Fruit fly (Drosophila melanogaster) whole organism, embryonic: ENCODE results near the gene CG31638.

Experiments
- Asciz ChIP-seq: fragments of 200-800 bp; sonication (Bioruptor generic); optimal IDR thresholded peaks from 2 replicates; lab custom pipeline; 2017; ENCODE audit warnings: missing biosample characterization, mild to moderate bottlenecking, missing genetic modification characterization, missing genetic modification reagents
- B-H2 ChIP-seq: fragments of 200-800 bp; sonication (Bioruptor generic); optimal IDR thresholded peaks from 2 replicates; lab custom pipeline; 2018; ENCODE audit warnings: missing biosample characterization, mild to moderate bottlenecking, missing genetic modification characterization
- CG11696 ChIP-seq: fragments of 200-800 bp; sonication (Bioruptor generic); IDR thresholded peaks from 2 replicates; pipeline ENCODE4 v1.3.6; 2022; ENCODE audit warnings: missing biosample characterization, missing genetic modification characterization
- CG13123 ChIP-seq: fragments of 200-800 bp; sonication (Bioruptor generic); optimal IDR thresholded peaks from 2 replicates; lab custom pipeline; 2016; ENCODE audit warnings: missing biosample characterization, missing genetic modification characterization
- CG13424 ChIP-seq: fragments of 200-800 bp; sonication (Bioruptor generic); optimal IDR thresholded peaks from 2 replicates; lab custom pipeline; 2019; ENCODE audit warnings: missing biosample characterization, mild to moderate bottlenecking, missing genetic modification characterization, moderate library complexity
- CG15601 ChIP-seq: fragments of 200-800 bp; sonication (Bioruptor generic); optimal IDR thresholded peaks from 3 replicates; lab custom pipeline; 2019; ENCODE audit warnings: missing biosample characterization, mild to moderate bottlenecking, missing genetic modification characterization, moderate library complexity
- CG15696 ChIP-seq: fragments of 200-800 bp; sonication (Bioruptor generic); optimal IDR thresholded peaks from 2 replicates; lab custom pipeline; 2019; ENCODE audit warnings: missing biosample characterization, mild to moderate bottlenecking, missing genetic modification characterization, moderate library complexity
- CG17802 ChIP-seq: fragments of 200-800 bp; sonication (Bioruptor generic); optimal IDR thresholded peaks from 2 replicates; lab custom pipeline; 2018; ENCODE audit warnings: missing biosample characterization, mild to moderate bottlenecking, missing genetic modification characterization, moderate library complexity
- CG17829 ChIP-seq: fragments of 200-800 bp; optimal IDR thresholded peaks from 2 replicates; lab custom pipeline; 2019; ENCODE audit warnings: missing biosample characterization, mild to moderate bottlenecking, missing genetic modification characterization, moderate library complexity
- CG30020 ChIP-seq: fragments of 200-800 bp; optimal IDR thresholded peaks from 2 replicates; lab custom pipeline; 2019; ENCODE audit warnings: missing biosample characterization, mild to moderate bottlenecking, missing genetic modification characterization, moderate library complexity
- CG32767 ChIP-seq: fragments of 200-800 bp; sonication (Bioruptor generic); IDR thresholded peaks from 2 replicates; pipeline ENCODE4 v1.3.6; 2022; ENCODE audit warnings: missing biosample characterization, missing genetic modification characterization
- CG32772 ChIP-seq: fragments of 200-800 bp; sonication (Bioruptor generic); IDR thresholded peaks from 2 replicates; pipeline ENCODE4 v1.3.6; 2022; ENCODE audit warnings: missing biosample characterization, missing genetic modification characterization
- CG4404 ChIP-seq: fragments of 200-800 bp; sonication (Bioruptor generic); IDR thresholded peaks from 2 replicates; pipeline ENCODE4 v1.3.6; 2022; ENCODE audit warnings: missing biosample characterization, missing genetic modification characterization
- CG4820 ChIP-seq: fragments of 200-800 bp; sonication (Bioruptor generic); optimal IDR thresholded peaks from 3 replicates; lab custom pipeline; 2016; ENCODE audit warnings: missing biosample characterization, missing genetic modification characterization
- CG4854 ChIP-seq: fragments of 200-800 bp; sonication (Bioruptor generic); optimal IDR thresholded peaks from 2 replicates; lab custom pipeline; 2016; ENCODE audit warnings: missing biosample characterization, missing genetic modification characterization, inconsistent platforms
- CG5245 ChIP-seq: fragments of 200-800 bp; sonication (Bioruptor generic); optimal IDR thresholded peaks from 3 replicates; lab custom pipeline; 2016; ENCODE audit warnings: missing biosample characterization, missing genetic modification characterization
- CG8290 ChIP-seq, 3 experiments: fragments of 200-800 bp; sonication (Bioruptor generic); optimal IDR thresholded peaks; 2 replicates each; lab custom pipeline; 2016 to 2019; ENCODE audit warnings: missing biosample characterization in 3 of 3, missing genetic modification characterization in 3 of 3, mild to moderate bottlenecking in 2 of 3, moderate library complexity in 1 of 3
- CG8944 ChIP-seq: fragments of 200-800 bp; sonication (Bioruptor generic); optimal IDR thresholded peaks from 3 replicates; lab custom pipeline; 2016; ENCODE audit warnings: missing biosample characterization, missing genetic modification characterization
- Dfd ChIP-seq, 2 experiments: fragments of >200 bp; optimal IDR thresholded peaks; 2 replicates each; lab custom pipeline; 2017; ENCODE audit warnings: missing biosample characterization in 2 of 2, missing genetic modification characterization in 2 of 2
- Drgx ChIP-seq: fragments of 200-800 bp; sonication (Bioruptor generic); IDR thresholded peaks from 2 replicates; pipeline ENCODE4 v1.3.6; 2022; ENCODE audit warnings: missing biosample characterization, missing genetic modification characterization
- ERR ChIP-seq: fragments of 200-800 bp; sonication (Bioruptor generic); optimal IDR thresholded peaks from 2 replicates; lab custom pipeline; 2016; ENCODE audit warnings: missing biosample characterization, missing genetic modification characterization
- Gug ChIP-seq: fragments of 200-800 bp; sonication (Bioruptor generic); IDR thresholded peaks from 4 replicates; pipeline ENCODE4 v1.3.6; 2022; ENCODE audit warnings: missing biosample characterization, missing genetic modification characterization
- HLH54F ChIP-seq: fragments of 200-800 bp; sonication (Bioruptor generic); optimal IDR thresholded peaks from 3 replicates; lab custom pipeline; 2016; ENCODE audit warnings: missing biosample characterization, missing genetic modification characterization
- Mad ChIP-seq: fragments of 200-800 bp; sonication (Bioruptor generic); optimal IDR thresholded peaks from 2 replicates; lab custom pipeline; 2016; ENCODE audit warnings: missing biosample characterization, missing genetic modification characterization
- NC2α ChIP-seq: fragments of 200-800 bp; sonication (Bioruptor generic); optimal IDR thresholded peaks from 2 replicates; lab custom pipeline; 2016; ENCODE audit warnings: missing biosample characterization, missing genetic modification characterization
- ab ChIP-seq: fragments of 200-800 bp; sonication (Bioruptor generic); optimal IDR thresholded peaks from 2 replicates; lab custom pipeline; 2016; ENCODE audit warnings: missing biosample characterization, missing genetic modification characterization
- bcd ChIP-seq: fragments of 200-800 bp; sonication (Bioruptor generic); optimal IDR thresholded peaks from 2 replicates; lab custom pipeline; 2017; ENCODE audit warnings: missing biosample characterization, mild to moderate bottlenecking, missing genetic modification characterization
- cas ChIP-seq: fragments of 200-800 bp; sonication (Bioruptor generic); IDR thresholded peaks from 2 replicates; pipeline ENCODE4 v1.3.6; 2022; ENCODE audit warnings: missing biosample characterization, missing genetic modification characterization
- caup ChIP-seq: fragments of 200-800 bp; sonication (Bioruptor generic); optimal IDR thresholded peaks from 3 replicates; lab custom pipeline; 2017; ENCODE audit warnings: missing biosample characterization, mild to moderate bottlenecking, missing genetic modification characterization, moderate library complexity; ENCODE audit not compliant: severe bottlenecking
- crol ChIP-seq: fragments of 200-800 bp; sonication (Bioruptor generic); IDR thresholded peaks from 2 replicates; pipeline ENCODE4 v1.3.6; 2022; ENCODE audit warnings: missing biosample characterization, missing genetic modification characterization
- emc ChIP-seq: fragments of 200-800 bp; sonication (Bioruptor generic); optimal IDR thresholded peaks from 2 replicates; lab custom pipeline; 2016; ENCODE audit warnings: missing biosample characterization, missing genetic modification characterization
- gfzf ChIP-seq: fragments of 200-800 bp; sonication (Bioruptor generic); optimal IDR thresholded peaks from 2 replicates; lab custom pipeline; 2016; ENCODE audit warnings: missing biosample characterization, mild to moderate bottlenecking, missing genetic modification characterization, moderate library complexity
- insv ChIP-seq, 2 experiments: fragments of 200-800 bp; sonication (Bioruptor generic); optimal IDR thresholded peaks; 3 replicates each; lab custom pipeline; 2016 to 2018; ENCODE audit warnings: missing biosample characterization in 2 of 2, missing genetic modification characterization in 2 of 2
- jing ChIP-seq: fragments of 200-800 bp; sonication (Bioruptor generic); optimal IDR thresholded peaks from 2 replicates; lab custom pipeline; 2018; ENCODE audit warnings: missing biosample characterization, mild to moderate bottlenecking, missing genetic modification characterization
- mld ChIP-seq: fragments of 200-800 bp; sonication (Bioruptor generic); IDR thresholded peaks from 3 replicates; pipeline ENCODE4 v1.3.6; 2022; ENCODE audit warnings: missing biosample characterization, missing genetic modification characterization; ENCODE audit not compliant: partially characterized antibody
- pita ChIP-seq: fragments of 200-800 bp; sonication (Bioruptor generic); optimal IDR thresholded peaks from 2 replicates; lab custom pipeline; 2017; ENCODE audit warnings: missing biosample characterization, mild to moderate bottlenecking, missing genetic modification characterization
- row ChIP-seq: fragments of 200-800 bp; sonication (Bioruptor generic); IDR thresholded peaks from 3 replicates; pipeline ENCODE4 v1.3.6; 2022; ENCODE audit warnings: missing biosample characterization, missing genetic modification characterization
- salm ChIP-seq: fragments of 200-800 bp; sonication (Bioruptor generic); optimal IDR thresholded peaks from 2 replicates; lab custom pipeline; 2018; ENCODE audit warnings: missing biosample characterization, mild to moderate bottlenecking, missing genetic modification characterization
- seq ChIP-seq: fragments of 200-800 bp; sonication (Bioruptor generic); IDR thresholded peaks from 2 replicates; pipeline ENCODE4 v1.3.6; 2022; ENCODE audit warnings: missing biosample characterization, missing genetic modification characterization
- slbo ChIP-seq: fragments of 200-800 bp; sonication (Bioruptor generic); IDR thresholded peaks from 2 replicates; pipeline ENCODE4 v1.3.6; 2022; ENCODE audit warnings: missing biosample characterization, missing genetic modification characterization
- sqz ChIP-seq: fragments of 200-800 bp; sonication (Bioruptor generic); optimal IDR thresholded peaks from 3 replicates; lab custom pipeline; 2018; ENCODE audit warnings: missing biosample characterization, mild to moderate bottlenecking, missing genetic modification characterization
- stwl ChIP-seq: fragments of 200-800 bp; sonication (Bioruptor generic); optimal IDR thresholded peaks from 3 replicates; lab custom pipeline; 2018; ENCODE audit warnings: missing biosample characterization, mild to moderate bottlenecking, missing genetic modification characterization, moderate library complexity
- tll ChIP-seq, 2 experiments: fragments of 200-800 bp in 1 of 2; fragments of >200 bp in 1 of 2; sonication (Bioruptor generic) in 1 of 2; optimal IDR thresholded peaks; 2 replicates each; lab custom pipeline; 2017 to 2019; ENCODE audit warnings: missing biosample characterization in 2 of 2, missing genetic modification characterization in 2 of 2, mild to moderate bottlenecking in 1 of 2, moderate library complexity in 1 of 2
- tup ChIP-seq: fragments of 200-800 bp; sonication (Bioruptor generic); optimal IDR thresholded peaks from 2 replicates; lab custom pipeline; 2016; ENCODE audit warnings: missing biosample characterization, mild to moderate bottlenecking, missing genetic modification characterization, moderate library complexity
- tx ChIP-seq: fragments of 200-800 bp; sonication (Bioruptor generic); optimal IDR thresholded peaks from 2 replicates; lab custom pipeline; 2016; ENCODE audit warnings: missing biosample characterization, missing genetic modification characterization
- zf30C ChIP-seq: fragments of 200-800 bp; sonication (Bioruptor generic); optimal IDR thresholded peaks from 3 replicates; lab custom pipeline; 2018; ENCODE audit warnings: missing biosample characterization, mild to moderate bottlenecking, missing genetic modification characterization
- zfh1 ChIP-seq: fragments of 200-800 bp; sonication (Bioruptor generic); IDR thresholded peaks from 3 replicates; pipeline ENCODE4 v1.3.6; 2022; ENCODE audit warnings: missing biosample characterization, missing genetic modification characterization

The CG31638 gene

DNA sequence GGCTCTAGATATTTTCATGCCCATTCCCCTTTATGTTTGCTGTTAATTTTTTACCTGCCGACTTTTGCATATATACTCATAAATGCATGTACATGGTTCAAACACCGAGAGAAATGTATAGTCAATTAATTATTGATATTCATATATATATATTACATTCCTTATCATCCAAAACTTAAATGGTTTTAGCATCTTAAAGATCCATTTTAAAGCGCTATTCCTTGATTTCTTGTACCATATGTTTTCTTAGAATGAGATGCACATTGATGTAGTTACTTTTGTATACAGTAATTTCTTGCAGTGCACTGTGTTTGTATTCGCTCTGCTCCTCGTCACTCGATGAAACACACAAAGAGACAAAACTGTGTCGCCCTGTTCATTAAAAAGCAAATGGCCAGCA, 17.8 kb downstream of the CG31638 start (continued):
- TF ChIP-seq Gug (GFP tag; lab: Robert Waterston, UW) (no peak), row (peak; percentile 32; the same call in 2 of the 3 replicates), CG15601 (tag; lab: Kevin White, UChicago) (no peak), CG4404 (GFP tag; lab: Robert Waterston, UW) (0 out of 2 replicates have a peak, but pooled peaks have one; percentile 34)

DNA sequence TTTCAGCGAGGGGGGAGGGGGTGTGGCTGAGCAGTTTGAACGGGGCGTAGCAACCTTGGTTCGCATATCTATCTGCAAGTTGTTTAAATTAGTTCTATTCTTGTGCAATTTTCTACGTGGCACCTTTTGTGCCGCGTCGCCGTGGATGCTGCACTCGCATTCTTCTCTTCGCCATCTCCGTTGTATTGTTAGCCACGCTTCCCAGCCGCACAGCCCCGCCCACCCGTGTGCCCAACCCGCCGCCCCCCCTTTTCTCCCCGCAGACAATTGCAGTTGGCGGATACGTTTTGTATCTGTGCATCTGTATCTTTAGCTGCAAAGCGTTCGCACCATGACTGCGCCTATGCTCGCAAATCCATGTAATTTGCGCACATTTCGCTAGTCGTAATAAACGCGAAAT, 23.1 kb downstream of the CG31638 start:
- TF ChIP-seq crol (peak; percentile 26; the same call in 1 of the 2 replicates), Drgx (GFP tag; lab: Robert Waterston, UW) (peak; percentile 26; the same call in 1 of the 2 replicates), slbo (0 out of 2 replicates have a peak, but pooled peaks have one; percentile 5), CG11696 (GFP tag; lab: Robert Waterston, UW) (0 out of 2 replicates have a peak, but pooled peaks have one; percentile 36), Dfd (GFP tag; optimal IDR thresholded peaks at IDR 0.05; lab: Kevin White, UChicago) (no peak)

DNA sequence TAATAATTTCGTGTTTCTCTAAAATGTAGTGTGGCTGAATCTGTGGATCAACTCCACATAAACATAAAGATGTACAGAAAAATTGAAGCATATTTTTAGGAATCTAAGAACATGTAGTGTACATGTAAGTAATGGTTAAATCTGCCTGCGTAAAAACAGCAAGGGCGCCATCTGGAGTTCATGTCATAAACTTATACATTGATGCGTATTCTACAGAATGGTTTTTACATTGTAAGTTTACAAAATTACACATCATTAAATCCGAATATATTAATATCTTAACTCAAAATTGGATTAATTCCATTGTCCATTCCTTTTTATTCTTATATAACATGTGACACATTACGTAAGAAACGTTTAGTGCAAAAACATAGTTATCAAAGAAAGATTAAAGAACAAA, 36.1 kb downstream of the CG31638 start:
- no peak for TF ChIP-seq ERR
- TF ChIP-seq cas = 0 out of 2 replicates have a peak, but pooled peaks have one; percentile 22
- no peak for TF ChIP-seq ab (GFP tag; lab: Kevin White, UChicago)
- no peak for TF ChIP-seq Drgx (GFP tag; lab: Robert Waterston, UW)
- TF ChIP-seq emc (GFP tag; lab: Kevin White, UChicago) = no peak
- TF ChIP-seq salm (tag; lab: Kevin White, UChicago) = no peak
- no peak for TF ChIP-seq NC2α (GFP tag; lab: Kevin White, UChicago)
- peak; percentile 7 for TF ChIP-seq Mad (GFP tag; lab: Kevin White, UChicago)
- peak; percentile 62 for TF ChIP-seq pita (GFP tag; lab: Kevin White, UChicago)
- TF ChIP-seq insv (GFP tag; optimal IDR thresholded peaks at IDR 0.05; lab: Kevin White, UChicago) = peak in 1 of 2 experiments; percentile 57
- no peak for TF ChIP-seq tup
- TF ChIP-seq Asciz (GFP tag; lab: Kevin White, UChicago) = no peak
- TF ChIP-seq tx = no peak
- no peak for TF ChIP-seq CG13123
- peak; percentile 5 for TF ChIP-seq CG4820 (GFP tag; lab: Kevin White, UChicago)
- TF ChIP-seq caup (GFP tag; lab: Kevin White, UChicago) = no peak
- no peak for TF ChIP-seq zf30C
- TF ChIP-seq CG8290 (GFP tag; optimal IDR thresholded peaks at IDR 0.05; lab: Kevin White, UChicago) = peak; percentile 37
- TF ChIP-seq CG8290 (tag; optimal IDR thresholded peaks at IDR 0.05; lab: Kevin White, UChicago) = no peak
- no peak for TF ChIP-seq CG32767 (GFP tag; lab: Robert Waterston, UW)
- no peak for TF ChIP-seq mld (GFP tag; lab: Robert Waterston, UW)
- peak; percentile 51 for TF ChIP-seq CG17829 (tag; lab: Kevin White, UChicago)
- no peak for TF ChIP-seq zfh1 (GFP tag; lab: Robert Waterston, UW)
- TF ChIP-seq sqz = no peak
- no peak for TF ChIP-seq gfzf (GFP tag; lab: Kevin White, UChicago)
- peak; percentile 30 for TF ChIP-seq bcd (GFP tag; lab: Kevin White, UChicago)
- no peak for TF ChIP-seq jing (GFP tag; lab: Kevin White, UChicago)
- TF ChIP-seq CG32772 (GFP tag; lab: Robert Waterston, UW) = no peak
- TF ChIP-seq CG4854 = peak; percentile 32
- no peak for TF ChIP-seq tll (GFP tag; optimal IDR thresholded peaks at IDR 0.05; lab: Kevin White, UChicago)
- TF ChIP-seq CG8944 (GFP tag; lab: Kevin White, UChicago) = no peak
- TF ChIP-seq CG13424 (tag; lab: Kevin White, UChicago) = no peak
- TF ChIP-seq seq = no peak
- TF ChIP-seq CG5245 (GFP tag; lab: Kevin White, UChicago) = no peak
- no peak for TF ChIP-seq CG17802 (tag; lab: Kevin White, UChicago)
- peak; percentile 7 for TF ChIP-seq B-H2 (GFP tag; lab: Kevin White, UChicago)
- TF ChIP-seq stwl (tag; lab: Kevin White, UChicago) = peak; percentile 78
- TF ChIP-seq HLH54F (GFP tag; lab: Kevin White, UChicago) = peak; percentile 9
- peak; percentile 31 for TF ChIP-seq CG15696 (tag; lab: Kevin White, UChicago)
- TF ChIP-seq CG30020 (tag; lab: Kevin White, UChicago) = no peak
